Fruit fly (Drosophila melanogaster) whole organism, embryonic: ENCODE results near the gene Tbca.
A peak's percentile ranks its signal among the peaks of the same experiment; 100 is the strongest.

ENCODE experiments used
- Abd-B ChIP-seq: fragments of 200-800 bp; sonication (Bioruptor generic); optimal IDR thresholded peaks from 2 replicates; lab custom pipeline; 2018; ENCODE audit warnings: missing biosample characterization, mild to moderate bottlenecking, missing genetic modification characterization, moderate library complexity
- Atf-2 ChIP-seq: fragments of 200-800 bp; sonication (Bioruptor generic); optimal IDR thresholded peaks from 2 replicates; lab custom pipeline; 2016; ENCODE audit warnings: missing biosample characterization, missing genetic modification characterization
- CG10959 ChIP-seq: fragments of 200-800 bp; sonication (Bioruptor generic); IDR thresholded peaks from 2 replicates; pipeline ENCODE4 v1.3.6; 2022; ENCODE audit warnings: missing biosample characterization, missing genetic modification characterization
- CG11085 ChIP-seq: fragments of 200-800 bp; sonication (Bioruptor generic); IDR thresholded peaks from 2 replicates; pipeline ENCODE4 v1.3.6; 2022; ENCODE audit warnings: missing biosample characterization, missing genetic modification characterization
- CG14965 ChIP-seq: fragments of 200-800 bp; sonication (Bioruptor generic); optimal IDR thresholded peaks from 2 replicates; lab custom pipeline; 2016; ENCODE audit warnings: missing biosample characterization, missing genetic modification characterization, borderline replicate concordance
- CG15514 ChIP-seq: fragments of 200-800 bp; sonication (Bioruptor generic); optimal IDR thresholded peaks from 3 replicates; lab custom pipeline; 2017; ENCODE audit warnings: missing biosample characterization, missing genetic modification characterization, mild to moderate bottlenecking, moderate library complexity, missing genetic modification reagents
- CG16779 ChIP-seq: fragments of 200-800 bp; sonication (Bioruptor generic); IDR thresholded peaks from 2 replicates; pipeline ENCODE4 v1.3.6; 2022; ENCODE audit warnings: missing biosample characterization, missing genetic modification characterization
- CG17186 ChIP-seq: fragments of 200-800 bp; sonication (Bioruptor generic); optimal IDR thresholded peaks from 3 replicates; lab custom pipeline; 2017; ENCODE audit warnings: missing biosample characterization, missing genetic modification reagents, missing genetic modification characterization
- CG18262 ChIP-seq: fragments of 200-800 bp; optimal IDR thresholded peaks from 3 replicates; lab custom pipeline; 2019; ENCODE audit warnings: missing biosample characterization, mild to moderate bottlenecking, missing genetic modification characterization, moderate library complexity
- CG18476 ChIP-seq: fragments of 200-800 bp; sonication (Bioruptor generic); optimal IDR thresholded peaks from 2 replicates; lab custom pipeline; 2016; ENCODE audit warnings: missing biosample characterization, mild to moderate bottlenecking, missing genetic modification characterization
- CG2889 ChIP-seq: fragments of 200-800 bp; sonication (Bioruptor generic); IDR thresholded peaks from 3 replicates; pipeline ENCODE4 v1.3.6; 2022; ENCODE audit warnings: missing biosample characterization, missing genetic modification characterization
- CG3847 ChIP-seq: fragments of 200-800 bp; sonication (Bioruptor generic); IDR thresholded peaks from 2 replicates; pipeline ENCODE4 v1.3.6; 2022; ENCODE audit warnings: missing biosample characterization, missing genetic modification characterization
- CG4730 ChIP-seq: fragments of 200-800 bp; sonication (Bioruptor generic); IDR thresholded peaks from 2 replicates; pipeline ENCODE4 v1.3.6; 2022; ENCODE audit warnings: missing biosample characterization, missing genetic modification characterization
- CG5245 ChIP-seq: fragments of 200-800 bp; sonication (Bioruptor generic); optimal IDR thresholded peaks from 3 replicates; lab custom pipeline; 2016; ENCODE audit warnings: missing biosample characterization, missing genetic modification characterization
- CG6272 ChIP-seq: fragments of 200-800 bp; sonication (Bioruptor generic); IDR thresholded peaks from 2 replicates; pipeline ENCODE4 v1.3.6; 2022; ENCODE audit warnings: missing biosample characterization, missing genetic modification characterization
- CG6854 ChIP-seq: fragments of 200-800 bp; sonication (Bioruptor generic); optimal IDR thresholded peaks from 3 replicates; lab custom pipeline; 2017; ENCODE audit warnings: missing biosample characterization, mild to moderate bottlenecking, missing genetic modification characterization
- CG7372 ChIP-seq: fragments of 200-800 bp; sonication (Bioruptor generic); IDR thresholded peaks from 2 replicates; pipeline ENCODE4 v1.3.6; 2022; ENCODE audit warnings: missing biosample characterization, missing genetic modification characterization
- CG7556 ChIP-seq: fragments of 200-800 bp; sonication (Bioruptor generic); optimal IDR thresholded peaks from 2 replicates; lab custom pipeline; 2017; ENCODE audit warnings: missing biosample characterization, mild to moderate bottlenecking, missing genetic modification characterization
- CG8924 ChIP-seq: fragments of 200-800 bp; optimal IDR thresholded peaks from 3 replicates; lab custom pipeline; 2019; ENCODE audit warnings: missing biosample characterization, mild to moderate bottlenecking, missing genetic modification characterization, moderate library complexity
- CG9876 ChIP-seq: fragments of 200-800 bp; sonication (Bioruptor generic); optimal IDR thresholded peaks from 2 replicates; lab custom pipeline; 2016; ENCODE audit warnings: missing biosample characterization, missing genetic modification characterization
- Dref ChIP-seq: fragments of 200-800 bp; sonication (Bioruptor generic); IDR thresholded peaks from 2 replicates; pipeline ENCODE4 v1.3.6; 2022; ENCODE audit warnings: missing biosample characterization, missing genetic modification characterization
- E2f1 ChIP-seq: fragments of 200-800 bp; sonication (Bioruptor generic); IDR thresholded peaks from 2 replicates; pipeline ENCODE4 v1.3.6; 2022; ENCODE audit warnings: missing biosample characterization, missing genetic modification characterization
- Elba2 ChIP-seq: fragments of 200-800 bp; sonication (Bioruptor generic); optimal IDR thresholded peaks from 3 replicates; lab custom pipeline; 2016; ENCODE audit warnings: missing biosample characterization, missing genetic modification characterization
- HLH54F ChIP-seq: fragments of 200-800 bp; sonication (Bioruptor generic); optimal IDR thresholded peaks from 3 replicates; lab custom pipeline; 2016; ENCODE audit warnings: missing biosample characterization, missing genetic modification characterization
- Hr39 ChIP-seq: fragments of >200 bp; optimal IDR thresholded peaks from 2 replicates; lab custom pipeline; 2017
- Lhr ChIP-seq: fragments of 200-800 bp; sonication (Bioruptor generic); optimal IDR thresholded peaks from 3 replicates; lab custom pipeline; 2017; ENCODE audit warnings: mild to moderate bottlenecking, missing biosample characterization, missing genetic modification reagents, missing genetic modification characterization
- Lpt ChIP-seq: fragments of >200 bp; optimal IDR thresholded peaks from 2 replicates; lab custom pipeline; 2018; ENCODE audit warnings: missing biosample characterization, missing genetic modification characterization
- Mes4 ChIP-seq: fragments of 200-800 bp; sonication (Bioruptor generic); optimal IDR thresholded peaks from 2 replicates; lab custom pipeline; 2016; ENCODE audit warnings: missing biosample characterization, missing genetic modification characterization
- Oli ChIP-seq: fragments of 200-800 bp; sonication (Bioruptor generic); optimal IDR thresholded peaks from 2 replicates; lab custom pipeline; 2018; ENCODE audit warnings: missing biosample characterization, mild to moderate bottlenecking, missing genetic modification characterization, moderate library complexity
- Pdp1 ChIP-seq, 2 experiments: fragments of 200-800 bp; sonication (Bioruptor generic); optimal IDR thresholded peaks; 3 replicates each; lab custom pipeline; 2016; ENCODE audit warnings: missing biosample characterization in 2 of 2, missing genetic modification characterization in 2 of 2, mild to moderate bottlenecking in 1 of 2, moderate library complexity in 1 of 2
- Ravus ChIP-seq: fragments of 200-800 bp; sonication (Bioruptor generic); IDR thresholded peaks from 2 replicates; pipeline ENCODE4 v1.3.6; 2022; ENCODE audit warnings: missing biosample characterization, missing genetic modification characterization
- Ssrp ChIP-seq: fragments of 200-800 bp; sonication (Bioruptor generic); optimal IDR thresholded peaks from 2 replicates; lab custom pipeline; 2018; ENCODE audit warnings: missing biosample characterization, mild to moderate bottlenecking, missing genetic modification characterization, moderate library complexity
- Taf1 ChIP-seq: fragments of 200-800 bp; sonication (Bioruptor generic); IDR thresholded peaks from 2 replicates; pipeline ENCODE4 v1.3.6; 2022; ENCODE audit warnings: missing biosample characterization, missing genetic modification characterization
- ab ChIP-seq: fragments of 200-800 bp; sonication (Bioruptor generic); optimal IDR thresholded peaks from 2 replicates; lab custom pipeline; 2016; ENCODE audit warnings: missing biosample characterization, missing genetic modification characterization
- chif ChIP-seq, 2 experiments: fragments of 200-800 bp; sonication (Bioruptor generic); optimal IDR thresholded peaks; 3 replicates each; lab custom pipeline; 2016; ENCODE audit warnings: missing biosample characterization in 2 of 2, missing genetic modification characterization in 2 of 2
- crol ChIP-seq: fragments of 200-800 bp; sonication (Bioruptor generic); IDR thresholded peaks from 2 replicates; pipeline ENCODE4 v1.3.6; 2022; ENCODE audit warnings: missing biosample characterization, missing genetic modification characterization
- danr ChIP-seq: fragments of 200-800 bp; sonication (Bioruptor generic); IDR thresholded peaks from 2 replicates; pipeline ENCODE4 v1.3.6; 2022; ENCODE audit warnings: missing biosample characterization, missing genetic modification characterization
- emc ChIP-seq: fragments of 200-800 bp; sonication (Bioruptor generic); optimal IDR thresholded peaks from 2 replicates; lab custom pipeline; 2016; ENCODE audit warnings: missing biosample characterization, missing genetic modification characterization
- gce ChIP-seq: fragments of 200-800 bp; sonication (Bioruptor generic); IDR thresholded peaks from 3 replicates; pipeline ENCODE4 v1.3.6; 2022; ENCODE audit warnings: missing biosample characterization, missing genetic modification characterization
- kay ChIP-seq: fragments of 200-800 bp; sonication (Bioruptor generic); optimal IDR thresholded peaks from 2 replicates; lab custom pipeline; 2016; ENCODE audit warnings: missing biosample characterization, missing genetic modification characterization
- klu ChIP-seq: fragments of 200-800 bp; sonication (Bioruptor generic); IDR thresholded peaks from 2 replicates; pipeline ENCODE4 v1.3.6; 2022; ENCODE audit warnings: missing biosample characterization, missing genetic modification characterization
- ranshi ChIP-seq: fragments of 200-800 bp; sonication (Bioruptor generic); IDR thresholded peaks from 2 replicates; pipeline ENCODE4 v1.3.6; 2022; ENCODE audit warnings: missing biosample characterization, missing genetic modification characterization
- repo ChIP-seq: fragments of 200-800 bp; sonication (Bioruptor generic); optimal IDR thresholded peaks from 2 replicates; lab custom pipeline; 2016; ENCODE audit warnings: missing biosample characterization, missing genetic modification characterization
- shn ChIP-seq: fragments of 200-800 bp; sonication (Bioruptor generic); optimal IDR thresholded peaks from 3 replicates; lab custom pipeline; 2016; ENCODE audit warnings: missing biosample characterization, missing genetic modification characterization
- stc ChIP-seq: fragments of 200-800 bp; sonication (Bioruptor generic); IDR thresholded peaks from 2 replicates; pipeline ENCODE4 v1.3.6; 2022; ENCODE audit warnings: missing biosample characterization, missing genetic modification characterization
- tgo ChIP-seq: fragments of 200-800 bp; sonication (Bioruptor generic); IDR thresholded peaks from 3 replicates; pipeline ENCODE4 v1.3.6; 2022; ENCODE audit warnings: missing biosample characterization, missing genetic modification characterization
- trh ChIP-seq: fragments of 200-800 bp; sonication (Bioruptor generic); optimal IDR thresholded peaks from 2 replicates; lab custom pipeline; 2016; ENCODE audit warnings: missing biosample characterization, missing genetic modification characterization
- unpg ChIP-seq: fragments of 200-800 bp; sonication (Bioruptor generic); optimal IDR thresholded peaks from 3 replicates; lab custom pipeline; 2018; ENCODE audit warnings: missing biosample characterization, mild to moderate bottlenecking, missing genetic modification characterization, moderate library complexity
- vvl ChIP-seq: fragments of 200-800 bp; sonication (Bioruptor generic); IDR thresholded peaks from 2 replicates; pipeline ENCODE4 v1.3.6; 2022; ENCODE audit warnings: missing biosample characterization, missing genetic modification characterization
- wek ChIP-seq: fragments of 200-800 bp; sonication (Bioruptor generic); optimal IDR thresholded peaks from 3 replicates; lab custom pipeline; 2018; ENCODE audit warnings: missing biosample characterization, mild to moderate bottlenecking, missing genetic modification characterization, moderate library complexity
- zf30C ChIP-seq: fragments of 200-800 bp; sonication (Bioruptor generic); optimal IDR thresholded peaks from 3 replicates; lab custom pipeline; 2018; ENCODE audit warnings: missing biosample characterization, mild to moderate bottlenecking, missing genetic modification characterization
- zfh2 ChIP-seq: fragments of 200-800 bp; sonication (Bioruptor generic); optimal IDR thresholded peaks from 2 replicates; lab custom pipeline; 2016; ENCODE audit warnings: missing biosample characterization, missing genetic modification characterization

Tbca gene

DNA sequence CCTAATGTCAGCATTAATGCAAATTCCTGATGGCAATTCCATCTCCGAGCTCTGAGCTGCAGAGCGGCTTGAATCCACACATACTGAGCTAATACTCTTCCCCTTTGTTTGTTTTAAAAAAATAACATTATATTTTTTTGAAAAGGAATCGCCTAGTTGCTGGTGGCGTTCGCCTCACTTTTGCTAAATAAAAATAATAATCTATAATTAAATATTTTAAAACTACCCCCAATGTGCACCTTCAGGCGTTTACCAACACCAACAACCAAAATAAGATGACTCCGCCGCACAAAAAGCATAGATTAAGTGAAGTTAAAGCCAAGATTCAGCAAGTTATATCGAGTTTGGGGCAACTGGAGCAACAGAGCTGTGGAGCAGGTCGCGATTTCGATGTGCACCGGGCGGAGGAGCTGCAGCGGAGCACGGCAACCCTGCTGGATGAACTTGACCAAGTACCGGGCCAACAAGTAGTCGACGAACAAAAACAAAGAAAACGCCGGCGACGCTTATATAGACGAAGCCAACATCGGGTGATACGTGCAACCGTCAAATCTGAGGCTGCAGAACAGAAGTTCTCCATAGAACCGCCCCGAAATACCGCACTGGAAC, 858 bp downstream of the Tbca start, which contains the start of gene CG1896 (continued):
- peak; percentile 29; the same call in 1 of the 3 replicates for TF ChIP-seq tgo (GFP tag; lab: Robert Waterston, UW)
- TF ChIP-seq CG8924 (tag; lab: Kevin White, UChicago), result peak; percentile 60
- peak; percentile 34 for TF ChIP-seq CG3847 (GFP tag; lab: Robert Waterston, UW)
- TF ChIP-seq Abd-B (GFP tag; lab: Kevin White, UChicago), result peak; percentile 1
- no peak for TF ChIP-seq zf30C
- no peak for TF ChIP-seq Mes4 (GFP tag; lab: Kevin White, UChicago)
- TF ChIP-seq kay (GFP tag; lab: Kevin White, UChicago), result no peak
- TF ChIP-seq CG4730, result no peak
- TF ChIP-seq ab (GFP tag; lab: Kevin White, UChicago), result no peak
- peak; percentile 93 for TF ChIP-seq wek (GFP tag; lab: Kevin White, UChicago)
- peak; percentile 48 for TF ChIP-seq ranshi
- TF ChIP-seq CG7372, result no peak
- no peak for TF ChIP-seq CG14965 (GFP tag; lab: Kevin White, UChicago)
- no peak for TF ChIP-seq CG5245 (GFP tag; lab: Kevin White, UChicago)
- TF ChIP-seq trh (GFP tag; lab: Kevin White, UChicago), result no peak
- peak; percentile 70 for TF ChIP-seq vvl (GFP tag; lab: Robert Waterston, UW)
- TF ChIP-seq klu (GFP tag; lab: Robert Waterston, UW), result no peak
- no peak for TF ChIP-seq Dref (GFP tag; lab: Robert Waterston, UW)
- peak; percentile 48 for TF ChIP-seq CG15514 (GFP tag; lab: Kevin White, UChicago)
- no peak for TF ChIP-seq Hr39 (lab: Kevin White, UChicago)
- TF ChIP-seq HLH54F (GFP tag; lab: Kevin White, UChicago), result no peak
- TF ChIP-seq CG11085 (GFP tag; lab: Robert Waterston, UW), result no peak
- no peak for TF ChIP-seq CG10959 (GFP tag; lab: Robert Waterston, UW)
- TF ChIP-seq chif (GFP tag; optimal IDR thresholded peaks at IDR 0.05; lab: Kevin White, UChicago), result no peak
- TF ChIP-seq danr, result no peak
- TF ChIP-seq CG2889 (GFP tag; lab: Robert Waterston, UW), result no peak
- no peak for TF ChIP-seq CG16779 (GFP tag; lab: Robert Waterston, UW)
- TF ChIP-seq Atf-2 (GFP tag; lab: Kevin White, UChicago), result no peak
- no peak for TF ChIP-seq shn (GFP tag; lab: Kevin White, UChicago)
- peak; percentile 24; the same call in 1 of the 2 replicates for TF ChIP-seq Taf1 (GFP tag; lab: Robert Waterston, UW)
- TF ChIP-seq CG7556 (GFP tag; lab: Kevin White, UChicago), result peak; percentile 10
- TF ChIP-seq CG6854 (GFP tag; lab: Kevin White, UChicago), result no peak
- TF ChIP-seq Pdp1 (GFP tag; optimal IDR thresholded peaks at IDR 0.05; lab: Kevin White, UChicago), result no peak
- TF ChIP-seq stc (GFP tag; lab: Robert Waterston, UW), result peak; percentile 54
- peak; percentile 25 for TF ChIP-seq Oli (tag; lab: Kevin White, UChicago)
- TF ChIP-seq Lhr, result no peak
- TF ChIP-seq gce, result 0 out of 3 replicates have a peak, but pooled peaks have one; percentile 21
- TF ChIP-seq E2f1 (GFP tag; lab: Robert Waterston, UW), result peak; percentile 42; the same call in 1 of the 2 replicates
- TF ChIP-seq crol (GFP tag; lab: Robert Waterston, UW), result no peak
- no peak for TF ChIP-seq Lpt (GFP tag; lab: Kevin White, UChicago)
- no peak for TF ChIP-seq emc
- peak; percentile 48 for TF ChIP-seq CG18262 (tag; lab: Kevin White, UChicago)
- TF ChIP-seq CG6272, result no peak
- peak; percentile 46 for TF ChIP-seq CG18476 (GFP tag; lab: Kevin White, UChicago)
- no peak for TF ChIP-seq Elba2 (GFP tag; lab: Kevin White, UChicago)
- TF ChIP-seq Ravus (GFP tag; lab: Robert Waterston, UW), result no peak
- TF ChIP-seq Ssrp (tag; lab: Kevin White, UChicago), result peak; percentile 23
- TF ChIP-seq zfh2 (GFP tag; lab: Kevin White, UChicago), result no peak
- TF ChIP-seq unpg (GFP tag; lab: Kevin White, UChicago), result peak; percentile 43
- TF ChIP-seq repo (GFP tag; lab: Kevin White, UChicago), result no peak
- TF ChIP-seq CG17186 (GFP tag; lab: Kevin White, UChicago), result no peak
- TF ChIP-seq CG9876 (GFP tag; lab: Kevin White, UChicago), result no peak
